Fruit fly (Drosophila melanogaster): ENCODE results near the gene Dfd.
A peak's percentile ranks its signal among the peaks of the same experiment; 100 is the strongest.

The Dfd gene

dm6 chr3R:6751467-6752155, 40.0 kb upstream of the Dfd start:
- no peak for TF ChIP-seq salr (GFP tag; optimal IDR thresholded peaks at IDR 0.05)

DNA sequence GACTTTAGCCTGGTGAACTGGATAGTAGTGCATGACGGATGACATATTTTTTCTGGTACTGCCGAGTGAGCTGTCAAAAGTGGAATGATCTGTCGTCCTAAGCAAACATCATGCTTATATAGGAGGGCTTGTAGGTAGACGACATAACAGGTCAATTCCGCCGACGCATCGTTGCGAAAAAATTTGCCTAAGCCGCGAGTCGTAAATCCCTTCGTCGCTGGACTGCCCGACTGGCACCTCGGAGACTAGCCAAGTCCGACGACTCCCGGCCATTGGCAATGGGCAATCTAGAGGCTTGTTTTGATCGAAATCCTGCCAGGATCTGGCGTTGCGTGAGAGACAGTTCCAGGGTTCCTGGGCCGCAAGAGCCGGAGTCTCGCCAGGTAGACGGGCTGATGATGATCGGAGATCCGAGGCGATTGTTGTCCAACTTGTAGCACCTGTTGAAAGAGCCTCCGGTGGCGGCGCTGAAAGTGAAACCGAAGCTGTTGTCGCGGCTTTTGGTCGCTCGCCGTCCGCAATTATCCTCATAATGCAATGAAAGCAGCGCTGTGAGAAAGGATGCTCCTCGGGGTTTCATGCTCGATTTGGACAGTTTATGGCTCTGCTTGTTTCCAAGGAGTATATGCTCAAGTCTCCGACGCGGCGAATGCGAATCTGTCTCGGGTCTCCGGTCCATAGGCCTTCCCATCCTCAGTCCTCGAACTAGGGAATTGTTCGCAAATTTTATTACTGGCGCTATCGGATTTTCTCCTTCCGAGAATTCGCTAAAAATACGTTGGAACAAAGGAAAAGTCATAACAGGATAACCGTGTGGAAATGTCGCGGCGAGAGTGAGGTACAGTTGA, 37.3 kb upstream of the Dfd start, which contains the start of gene zen:
Gene zen, minus strand, starts transcription at position 91 of the 848 bp plus-strand sequence.
- no peak for TF ChIP-seq ss (GFP tag; optimal IDR thresholded peaks at IDR 0.05)
- no peak for TF ChIP-seq CG11762 (GFP tag; optimal IDR thresholded peaks at IDR 0.05; ENCODE audit: insufficient read depth)
- TF ChIP-seq CG8119 (GFP tag; IDR thresholded peaks at IDR 0.05) = no peak

DNA sequence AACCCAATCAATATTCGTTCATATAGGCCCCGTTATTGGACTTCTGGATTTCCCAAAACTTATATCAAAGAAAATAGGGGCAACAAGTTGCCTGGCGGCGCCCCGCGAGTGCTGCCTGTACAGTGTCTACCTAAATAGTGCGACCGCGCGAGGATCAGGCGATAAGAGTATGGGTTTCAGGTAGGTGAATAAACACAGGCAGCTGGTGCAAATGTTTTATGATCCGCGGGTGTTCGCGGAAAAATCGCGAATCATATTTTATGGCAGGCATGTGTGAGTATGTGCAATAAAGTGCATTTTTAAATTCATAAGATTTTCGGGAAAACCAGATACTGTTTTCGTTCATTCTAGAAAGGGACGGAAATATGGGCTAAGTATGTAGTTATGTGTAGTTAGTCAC, 36.2 kb upstream of the Dfd start:
- TF ChIP-seq topi (GFP tag; optimal IDR thresholded peaks at IDR 0.05) = no peak
- no peak for TF ChIP-seq net (GFP tag; optimal IDR thresholded peaks at IDR 0.05)
- no peak for TF ChIP-seq CG1621 (tag; optimal IDR thresholded peaks at IDR 0.05)
- TF ChIP-seq CG16779 (tag; optimal IDR thresholded peaks at IDR 0.05) = no peak
- TF ChIP-seq dac (GFP tag; optimal IDR thresholded peaks at IDR 0.05) = no peak

- TF ChIP-seq Hr38 (GFP tag; optimal IDR thresholded peaks at IDR 0.05) = no peak
- TF ChIP-seq CG11902 (GFP tag; optimal IDR thresholded peaks at IDR 0.05) = peak; percentile 53
- TF ChIP-seq CG3919 (GFP tag; optimal IDR thresholded peaks at IDR 0.05) = peak; percentile 73
- TF ChIP-seq Eip93F (GFP tag; optimal IDR thresholded peaks at IDR 0.05) = no peak
- TF ChIP-seq CG1621 (tag; optimal IDR thresholded peaks at IDR 0.05) = peak; percentile 27
- peak; percentile 81 for TF ChIP-seq Hr39 (GFP tag; optimal IDR thresholded peaks at IDR 0.05)
- TF ChIP-seq Hr4 (GFP tag; optimal IDR thresholded peaks at IDR 0.05) = peak; percentile 53
- TF ChIP-seq Smox (GFP tag; optimal IDR thresholded peaks at IDR 0.05) = peak; percentile 48
- TF ChIP-seq CG4318 (GFP tag; optimal IDR thresholded peaks at IDR 0.05) = no peak
- TF ChIP-seq dac (GFP tag; optimal IDR thresholded peaks at IDR 0.05) = peak; percentile 66
- TF ChIP-seq dsx (GFP tag; optimal IDR thresholded peaks at IDR 0.05; ENCODE audit: poor library complexity, severe bottlenecking) = no peak
- TF ChIP-seq Sox102F (GFP tag; optimal IDR thresholded peaks at IDR 0.05) = peak; percentile 35
- peak; percentile 34 for TF ChIP-seq Sox15 (GFP tag; optimal IDR thresholded peaks at IDR 0.05)
- TF ChIP-seq fkh (GFP tag; optimal IDR thresholded peaks at IDR 0.05) = peak; percentile 43
- TF ChIP-seq Eip75B (GFP tag; optimal IDR thresholded peaks at IDR 0.05) = peak; percentile 29
- no peak for TF ChIP-seq CG34406 (GFP tag; optimal IDR thresholded peaks at IDR 0.05)
- no peak for TF ChIP-seq CG15336 (GFP tag; IDR thresholded peaks at IDR 0.05)
- TF ChIP-seq spab (GFP tag; optimal IDR thresholded peaks at IDR 0.05) = no peak
- no peak for TF ChIP-seq Lpt (GFP tag; optimal IDR thresholded peaks at IDR 0.05)
- TF ChIP-seq topi (GFP tag; optimal IDR thresholded peaks at IDR 0.05) = peak; percentile 58
- no peak for TF ChIP-seq CG6276 (GFP tag; optimal IDR thresholded peaks at IDR 0.05)
- peak; percentile 25 for TF ChIP-seq net (GFP tag; optimal IDR thresholded peaks at IDR 0.05)
- TF ChIP-seq CG8119 (GFP tag; IDR thresholded peaks at IDR 0.05) = no peak
- TF ChIP-seq CG8319 (GFP tag; optimal IDR thresholded peaks at IDR 0.05) = peak; percentile 4
- TF ChIP-seq lz (GFP tag; optimal IDR thresholded peaks at IDR 0.05) = peak; percentile 75
- peak; percentile 32 for TF ChIP-seq CG7368 (GFP tag; optimal IDR thresholded peaks at IDR 0.05)
- peak; percentile 25; the same call in 1 of the 2 replicates for TF ChIP-seq CG11294 (GFP tag; IDR thresholded peaks at IDR 0.05)
- TF ChIP-seq Blimp-1 (GFP tag; optimal IDR thresholded peaks at IDR 0.05) = no peak
- no peak for TF ChIP-seq Ets96B (tag; optimal IDR thresholded peaks at IDR 0.05)
- peak; percentile 70 for TF ChIP-seq pdm3 (GFP tag; optimal IDR thresholded peaks at IDR 0.05)
- peak; percentile 41; the same call in 1 of the 3 replicates for TF ChIP-seq eg (GFP tag; IDR thresholded peaks at IDR 0.05)
- peak; percentile 67 for TF ChIP-seq esn (GFP tag; optimal IDR thresholded peaks at IDR 0.05)
- TF ChIP-seq cyc (GFP tag; optimal IDR thresholded peaks at IDR 0.05) = peak; percentile 80
- TF ChIP-seq fd59A (GFP tag; optimal IDR thresholded peaks at IDR 0.05) = no peak
- TF ChIP-seq achi (GFP tag; optimal IDR thresholded peaks at IDR 0.05) = peak; percentile 46
- TF ChIP-seq CG6808 (GFP tag; optimal IDR thresholded peaks at IDR 0.05) = no peak
- peak; percentile 60 for TF ChIP-seq CG10631 (GFP tag; optimal IDR thresholded peaks at IDR 0.05)
- TF ChIP-seq CG6792 (GFP tag; optimal IDR thresholded peaks at IDR 0.05) = peak; percentile 47
- TF ChIP-seq CG16779 (tag; optimal IDR thresholded peaks at IDR 0.05) = no peak
These were observed 32.2 kb upstream of the Dfd start, which contains the start of gene bcd for dm6 chr3R:6759419-6759818. TSS of gene bcd (minus strand) at chr3R:6759466.
